Worm (Caenorhabditis elegans) whole organism, late embryonic: ENCODE measurements around the gene F09E5.16.

ENCODE experiments used
- C08G9.2 ChIP-seq: sonication (generic microtip); optimal IDR thresholded peaks from 2 replicates; lab custom pipeline; 2016; ENCODE audit warnings: mild to moderate bottlenecking, missing genetic modification characterization, moderate library complexity, missing compliant biosample characterization
- F13H6.1 ChIP-seq: sonication (generic microtip); optimal IDR thresholded peaks from 2 replicates; lab custom pipeline; 2016; ENCODE audit warnings: missing genetic modification characterization, missing compliant biosample characterization
- K09A11.1 ChIP-seq: sonication (generic microtip); optimal IDR thresholded peaks from 2 replicates; lab custom pipeline; 2017; ENCODE audit warnings: antibody characterized with exemption, mild to moderate bottlenecking, missing genetic modification characterization, missing compliant biosample characterization; ENCODE audit not compliant: insufficient read depth
- T23F11.4 ChIP-seq: fragments of 200-800 bp; sonication (Bioruptor generic); optimal IDR thresholded peaks from 2 replicates; lab custom pipeline; 2018; ENCODE audit warnings: mild to moderate bottlenecking, missing genetic modification characterization, missing compliant biosample characterization
- ahr-1 ChIP-seq: sonication (generic microtip); optimal IDR thresholded peaks from 2 replicates; lab custom pipeline; 2016; ENCODE audit warnings: missing genetic modification characterization, missing compliant biosample characterization
- ama-1 ChIP-seq: fragments of 150-350 bp; optimal IDR thresholded peaks from 2 replicates; lab custom pipeline; 2014
- ceh-14 ChIP-seq: sonication (generic microtip); optimal IDR thresholded peaks from 2 replicates; lab custom pipeline; 2016; ENCODE audit warnings: missing genotype, missing genetic modification characterization, missing compliant biosample characterization
- ceh-18 ChIP-seq: sonication (generic microtip); optimal IDR thresholded peaks from 2 replicates; lab custom pipeline; 2016; ENCODE audit warnings: missing genetic modification characterization, missing compliant biosample characterization
- ceh-2 ChIP-seq: sonication (generic microtip); optimal IDR thresholded peaks from 2 replicates; lab custom pipeline; 2016; ENCODE audit warnings: missing genotype, missing genetic modification characterization, missing compliant biosample characterization
- ceh-22 ChIP-seq: sonication (generic microtip); optimal IDR thresholded peaks from 2 replicates; lab custom pipeline; 2017; ENCODE audit warnings: missing biosample characterization, missing genetic modification characterization
- ceh-31 ChIP-seq: sonication (generic microtip); optimal IDR thresholded peaks from 2 replicates; lab custom pipeline; 2016; ENCODE audit warnings: missing genetic modification characterization, missing compliant biosample characterization
- ceh-34 ChIP-seq: sonication (generic microtip); optimal IDR thresholded peaks from 2 replicates; lab custom pipeline; 2016; ENCODE audit warnings: mild to moderate bottlenecking, missing genetic modification characterization, missing compliant biosample characterization
- ceh-45 ChIP-seq: fragments of 200-800 bp; sonication (Bioruptor generic); IDR thresholded peaks from 2 replicates; pipeline ENCODE4 v1.3.6; 2022; ENCODE audit warnings: missing genetic modification reagents, missing genetic modification characterization, missing compliant biosample characterization
- dmd-4 ChIP-seq: sonication (generic microtip); optimal IDR thresholded peaks from 2 replicates; lab custom pipeline; 2016; ENCODE audit warnings: borderline replicate concordance, missing genetic modification characterization, missing compliant biosample characterization
- dve-1 ChIP-seq: sonication (generic microtip); optimal IDR thresholded peaks from 2 replicates; lab custom pipeline; 2017; ENCODE audit warnings: antibody characterized with exemption, mild to moderate bottlenecking, missing genetic modification characterization, missing compliant biosample characterization
- elt-2 ChIP-seq: sonication (generic microtip); optimal IDR thresholded peaks from 2 replicates; lab custom pipeline; 2016; ENCODE audit warnings: missing genetic modification reagents, missing genetic modification characterization, missing compliant biosample characterization
- ets-4 ChIP-seq: sonication (generic microtip); optimal IDR thresholded peaks from 2 replicates; lab custom pipeline; 2016; ENCODE audit warnings: missing genetic modification characterization, missing compliant biosample characterization
- fkh-10 ChIP-seq: fragments of 150-350 bp; optimal IDR thresholded peaks from 2 replicates; lab custom pipeline; 2014; ENCODE audit warnings: missing biosample characterization, missing genetic modification reagents, missing genetic modification characterization
- hlh-13 ChIP-seq: fragments of 200-800 bp; sonication (Bioruptor generic); optimal IDR thresholded peaks from 2 replicates; lab custom pipeline; 2018; ENCODE audit warnings: mild to moderate bottlenecking, missing genetic modification characterization, missing compliant biosample characterization
- hlh-15 ChIP-seq: sonication (generic microtip); optimal IDR thresholded peaks from 2 replicates; lab custom pipeline; 2016; ENCODE audit warnings: missing genetic modification characterization, missing compliant biosample characterization
- mec-3 ChIP-seq: sonication (generic microtip); optimal IDR thresholded peaks from 2 replicates; lab custom pipeline; 2016; ENCODE audit warnings: borderline replicate concordance, missing genetic modification characterization, missing compliant biosample characterization
- nfya-1 ChIP-seq: sonication (generic microtip); optimal IDR thresholded peaks from 2 replicates; lab custom pipeline; 2017; ENCODE audit warnings: missing genetic modification characterization, mild to moderate bottlenecking, missing compliant biosample characterization, antibody characterized with exemption, moderate library complexity
- nhr-11 ChIP-seq: fragments of 150-350 bp; optimal IDR thresholded peaks from 2 replicates; lab custom pipeline; 2014; ENCODE audit warnings: missing biosample characterization, missing genetic modification characterization
- pat-9 ChIP-seq: fragments of 200-800 bp; sonication (Bioruptor generic); optimal IDR thresholded peaks from 2 replicates; lab custom pipeline; 2018; ENCODE audit warnings: mild to moderate bottlenecking, missing genetic modification characterization, moderate library complexity, missing compliant biosample characterization
- pax-1 ChIP-seq: fragments of 150-350 bp; optimal IDR thresholded peaks from 2 replicates; lab custom pipeline; 2014; ENCODE audit warnings: missing biosample characterization, missing genetic modification characterization
- pros-1 ChIP-seq: fragments of 150-350 bp; optimal IDR thresholded peaks from 2 replicates; lab custom pipeline; 2014; ENCODE audit warnings: missing biosample characterization, missing genetic modification reagents, missing genetic modification characterization
- ref-2 ChIP-seq: sonication (generic microtip); optimal IDR thresholded peaks from 2 replicates; lab custom pipeline; 2016; ENCODE audit warnings: missing genetic modification characterization, missing compliant biosample characterization
- rnt-1 ChIP-seq: sonication (generic microtip); optimal IDR thresholded peaks from 2 replicates; lab custom pipeline; 2016; ENCODE audit warnings: missing genetic modification characterization, missing compliant biosample characterization
- sdc-2 ChIP-seq: sonication (generic microtip); optimal IDR thresholded peaks from 2 replicates; lab custom pipeline; 2016; ENCODE audit warnings: missing genotype, missing genetic modification characterization, missing compliant biosample characterization
- tbx-2 ChIP-seq: sonication (generic microtip); optimal IDR thresholded peaks from 2 replicates; lab custom pipeline; 2016; ENCODE audit warnings: missing genetic modification characterization, missing compliant biosample characterization
- tbx-7 ChIP-seq: sonication (generic microtip); optimal IDR thresholded peaks from 2 replicates; lab custom pipeline; 2016; ENCODE audit warnings: missing genotype, missing genetic modification characterization, missing compliant biosample characterization
- unc-42 ChIP-seq: sonication (generic microtip); optimal IDR thresholded peaks from 2 replicates; lab custom pipeline; 2016; ENCODE audit warnings: missing genotype, missing genetic modification characterization, missing compliant biosample characterization
- unc-55 ChIP-seq: sonication (generic microtip); optimal IDR thresholded peaks from 2 replicates; lab custom pipeline; 2017; ENCODE audit warnings: missing biosample characterization, missing genetic modification reagents, missing genetic modification characterization
- ztf-16 ChIP-seq: sonication (generic microtip); optimal IDR thresholded peaks from 2 replicates; lab custom pipeline; 2017; ENCODE audit warnings: missing genetic modification characterization, missing compliant biosample characterization

Gene F09E5.16

DNA sequence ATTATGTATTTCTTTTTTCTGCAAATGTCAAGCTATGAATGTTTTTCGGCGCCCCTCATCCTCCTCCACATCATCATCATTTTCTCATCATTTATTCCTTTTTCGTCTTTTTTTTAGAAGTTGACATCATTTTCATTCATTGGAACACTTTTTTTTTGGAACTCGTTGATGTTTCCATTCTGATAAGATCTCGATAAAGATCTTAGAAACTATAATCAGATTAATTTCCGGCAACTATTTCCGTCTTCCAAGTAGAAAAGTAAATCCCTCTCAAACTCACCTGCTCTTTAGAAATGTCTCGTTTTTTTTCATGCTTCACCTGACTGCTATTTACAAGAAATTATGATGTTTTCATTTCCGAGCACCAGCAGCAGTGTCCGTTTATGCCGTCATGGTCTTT, 36.6 kb downstream of the F09E5.16 start:
- TF ChIP-seq nhr-11 (tag; lab: Kevin White, UChicago) = no peak
- TF ChIP-seq C08G9.2 = no peak
- no peak for TF ChIP-seq ref-2 (tag; lab: Kevin White, UChicago)
- TF ChIP-seq unc-42 = no peak
- TF ChIP-seq K09A11.1 (tag; lab: Kevin White, UChicago) = no peak
- TF ChIP-seq pax-1 = no peak
- TF ChIP-seq ceh-2 (tag; lab: Kevin White, UChicago) = no peak
- TF ChIP-seq F13H6.1 (tag; lab: Kevin White, UChicago) = no peak
- no peak for TF ChIP-seq nfya-1 (tag; lab: Kevin White, UChicago)
- TF ChIP-seq tbx-2 (tag; lab: Kevin White, UChicago) = no peak
- TF ChIP-seq T23F11.4 (GFP tag; lab: Kevin White, UChicago) = no peak
- TF ChIP-seq fkh-10 (GFP tag; lab: Kevin White, UChicago) = no peak
- no peak for TF ChIP-seq pat-9 (tag; lab: Kevin White, UChicago)

ce11 chrII:5326891-5327290, 38.7 kb downstream of the F09E5.16 start:
- TF ChIP-seq pros-1 (tag; lab: Kevin White, UChicago) = no peak
- TF ChIP-seq tbx-7 (tag; lab: Kevin White, UChicago) = no peak
- TF ChIP-seq ahr-1 (tag; lab: Kevin White, UChicago) = no peak

DNA sequence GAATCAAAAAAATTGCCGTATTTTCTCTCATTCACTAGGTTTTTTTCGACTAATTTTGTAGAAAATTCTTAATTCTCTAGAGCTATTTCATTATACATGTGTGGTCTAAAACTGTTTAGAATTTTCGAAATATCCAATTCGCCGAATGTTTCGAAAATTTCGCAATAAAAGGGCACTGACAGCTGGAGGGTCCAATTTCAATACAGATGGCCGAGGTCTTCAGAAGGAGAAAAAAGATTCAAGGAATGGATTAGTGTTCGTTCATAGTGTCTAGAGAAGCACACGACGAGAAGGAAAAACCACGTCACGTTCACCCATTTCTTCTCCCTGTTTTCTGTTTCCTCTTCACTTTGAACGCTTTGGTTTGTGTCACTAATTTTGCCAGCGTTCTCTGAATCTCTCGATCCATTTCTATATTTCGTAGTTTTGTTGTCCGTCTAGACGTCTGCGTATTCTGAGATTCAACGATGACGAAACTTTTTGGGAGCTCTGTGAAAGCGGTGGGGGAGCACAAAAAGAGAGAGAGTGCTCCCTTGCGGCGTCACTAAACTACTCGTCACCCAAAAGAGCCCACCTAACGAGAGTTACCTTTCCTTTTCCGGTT, 39.4 kb downstream of the F09E5.16 start:
- TF ChIP-seq tbx-2 (tag; lab: Kevin White, UChicago) (peak; percentile 21), rnt-1 (peak; percentile 27), unc-42 (peak; percentile 8), ceh-31 (tag; lab: Kevin White, UChicago) (peak; percentile 32), hlh-15 (tag; lab: Kevin White, UChicago) (no peak), pax-1 (no peak), unc-55 (GFP tag; lab: Kevin White, UChicago) (peak; percentile 52), ceh-18 (tag; lab: Kevin White, UChicago) (peak; percentile 28), fkh-10 (GFP tag; lab: Kevin White, UChicago) (peak; percentile 15), elt-2 (tag; lab: Kevin White, UChicago) (peak; percentile 26), ceh-45 (GFP tag; lab: Robert Waterston, UW) (no peak)

- no peak for TF ChIP-seq ama-1 (lab: Kevin White, UChicago)
- TF ChIP-seq rnt-1 = no peak
- no peak for TF ChIP-seq tbx-7 (tag; lab: Kevin White, UChicago)
- TF ChIP-seq ets-4 (tag; lab: Kevin White, UChicago) = no peak
- TF ChIP-seq mec-3 (tag; lab: Kevin White, UChicago) = no peak
- TF ChIP-seq sdc-2 (tag; lab: Kevin White, UChicago) = no peak
- TF ChIP-seq T23F11.4 (GFP tag; lab: Kevin White, UChicago) = no peak
- TF ChIP-seq pros-1 (tag; lab: Kevin White, UChicago) = no peak
- TF ChIP-seq hlh-13 = no peak
- TF ChIP-seq ref-2 (tag; lab: Kevin White, UChicago) = no peak
- no peak for TF ChIP-seq ceh-22 (tag; lab: Kevin White, UChicago)
- no peak for TF ChIP-seq ztf-16 (tag; lab: Kevin White, UChicago)
- no peak for TF ChIP-seq dve-1 (tag; lab: Kevin White, UChicago)
- no peak for TF ChIP-seq ceh-14
- TF ChIP-seq ceh-34 (tag; lab: Kevin White, UChicago) = no peak
- no peak for TF ChIP-seq hlh-15 (tag; lab: Kevin White, UChicago)
- no peak for TF ChIP-seq dmd-4 (tag; lab: Kevin White, UChicago)
- TF ChIP-seq nfya-1 (tag; lab: Kevin White, UChicago) = no peak
- no peak for TF ChIP-seq ceh-2 (tag; lab: Kevin White, UChicago)
- TF ChIP-seq pat-9 (tag; lab: Kevin White, UChicago) = no peak
Measured at ce11 chrII:5324653-5325052, 40.9 kb downstream of the F09E5.16 start.
